Worm (Caenorhabditis elegans): ENCODE results near the gene ZK856.19.

DNA sequence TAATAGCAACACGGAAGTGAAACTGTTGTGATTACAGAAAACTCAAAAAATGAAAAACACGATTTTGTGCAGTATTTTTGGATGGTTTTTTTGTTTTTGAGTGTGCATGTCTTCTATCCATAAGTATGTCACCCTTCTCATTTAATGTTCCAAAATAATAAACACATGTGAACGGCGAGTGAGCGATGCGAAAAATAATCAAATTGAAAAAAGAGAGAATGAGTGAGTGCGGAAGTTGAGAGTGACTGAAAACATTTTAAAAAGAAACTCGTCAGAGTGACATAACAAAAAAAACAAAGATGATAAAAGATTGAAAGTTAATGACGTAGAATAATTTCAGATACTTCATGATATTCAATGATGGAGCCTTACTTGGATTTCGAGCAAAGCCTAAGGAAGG, 44.8 kb upstream of the ZK856.19 start:
- TF ChIP-seq pha-4 (tag; optimal IDR thresholded peaks at IDR 0.05): no peak
- TF ChIP-seq ceh-28 (tag; optimal IDR thresholded peaks at IDR 0.05): no peak
- no peak for TF ChIP-seq nhr-237 (tag; optimal IDR thresholded peaks at IDR 0.05)
- TF ChIP-seq unc-39 (tag; optimal IDR thresholded peaks at IDR 0.05): no peak
- no peak for TF ChIP-seq elt-2 (tag; optimal IDR thresholded peaks at IDR 0.05)
- TF ChIP-seq mdl-1 (tag; optimal IDR thresholded peaks at IDR 0.05): no peak
- TF ChIP-seq unc-62 (GFP tag; optimal IDR thresholded peaks at IDR 0.05): no peak
- no peak for TF ChIP-seq tbx-2 (tag; optimal IDR thresholded peaks at IDR 0.05)
- no peak for TF ChIP-seq ceh-16 (tag; optimal IDR thresholded peaks at IDR 0.05)
- no peak for TF ChIP-seq ama-1 (optimal IDR thresholded peaks at IDR 0.05)
- TF ChIP-seq fos-1 (tag; optimal IDR thresholded peaks at IDR 0.05): no peak
- TF ChIP-seq daf-12 (tag; optimal IDR thresholded peaks at IDR 0.05): no peak
- no peak for TF ChIP-seq jun-1 (tag; optimal IDR thresholded peaks at IDR 0.05)
- no peak for TF ChIP-seq lsy-12 (tag; optimal IDR thresholded peaks at IDR 0.05)

Measured in whole organism, L3 larva.